Fruit fly (Drosophila melanogaster): Measurements from ENCODE around the gene mts.

mts gene

dm6 chr2L:7809699-7810088, 17.8 kb upstream of the mts start:
- TF ChIP-seq ss (GFP tag; optimal IDR thresholded peaks at IDR 0.05), result peak in 1 of 2 experiments; percentile 48
- no peak for TF ChIP-seq Eip75B (GFP tag; optimal IDR thresholded peaks at IDR 0.05)
- TF ChIP-seq topi (GFP tag; optimal IDR thresholded peaks at IDR 0.05), result peak; percentile 18
- TF ChIP-seq Lpt (GFP tag; optimal IDR thresholded peaks at IDR 0.05), result peak; percentile 38
- TF ChIP-seq spab (GFP tag; optimal IDR thresholded peaks at IDR 0.05), result no peak
- TF ChIP-seq CG6808 (GFP tag; optimal IDR thresholded peaks at IDR 0.05), result no peak
- peak; percentile 39 for TF ChIP-seq CG1621 (tag; optimal IDR thresholded peaks at IDR 0.05)
- TF ChIP-seq Sox15 (GFP tag; optimal IDR thresholded peaks at IDR 0.05), result no peak
- peak; percentile 3 for TF ChIP-seq esn (GFP tag; optimal IDR thresholded peaks at IDR 0.05)
- TF ChIP-seq CG6854 (GFP tag; optimal IDR thresholded peaks at IDR 0.05), result peak; percentile 71
- TF ChIP-seq vri (GFP tag; optimal IDR thresholded peaks at IDR 0.05), result peak; percentile 76
- no peak for TF ChIP-seq Met (GFP tag; optimal IDR thresholded peaks at IDR 0.05)
- TF ChIP-seq Sox14 (GFP tag; optimal IDR thresholded peaks at IDR 0.05), result peak; percentile 35
- no peak for TF ChIP-seq Hr4 (GFP tag; optimal IDR thresholded peaks at IDR 0.05)
- TF ChIP-seq Eip93F (GFP tag; optimal IDR thresholded peaks at IDR 0.05), result no peak
- TF ChIP-seq CG6792 (GFP tag; optimal IDR thresholded peaks at IDR 0.05), result no peak
- no peak for TF ChIP-seq CG3919 (GFP tag; optimal IDR thresholded peaks at IDR 0.05)
- no peak for TF ChIP-seq Ets96B (tag; optimal IDR thresholded peaks at IDR 0.05)
- TF ChIP-seq lz (GFP tag; optimal IDR thresholded peaks at IDR 0.05), result peak; percentile 2
- TF ChIP-seq CG11902 (GFP tag; optimal IDR thresholded peaks at IDR 0.05), result no peak
- TF ChIP-seq CG11294 (GFP tag; IDR thresholded peaks at IDR 0.05), result no peak
- TF ChIP-seq CG3032 (tag; optimal IDR thresholded peaks at IDR 0.05), result peak; percentile 11
- TF ChIP-seq eg (GFP tag; IDR thresholded peaks at IDR 0.05), result peak; percentile 44; the same call in 2 of the 3 replicates
- TF ChIP-seq Blimp-1 (GFP tag; optimal IDR thresholded peaks at IDR 0.05), result no peak
- no peak for TF ChIP-seq Ets21C (GFP tag; optimal IDR thresholded peaks at IDR 0.05)
- peak; percentile 93 for TF ChIP-seq fkh (GFP tag; optimal IDR thresholded peaks at IDR 0.05)
- TF ChIP-seq CG15336 (GFP tag; IDR thresholded peaks at IDR 0.05), result peak; percentile 34; the same call in 1 of the 2 replicates
- peak; percentile 73 for TF ChIP-seq Eip78C (GFP tag)
- TF ChIP-seq Gug (GFP tag; IDR thresholded peaks at IDR 0.05), result peak; percentile 20; the same call in 1 of the 2 replicates
- no peak for TF ChIP-seq CG4318 (GFP tag; optimal IDR thresholded peaks at IDR 0.05)
- no peak for TF ChIP-seq CG9139 (GFP tag; optimal IDR thresholded peaks at IDR 0.05)
- no peak for TF ChIP-seq CG6276 (GFP tag; optimal IDR thresholded peaks at IDR 0.05)
- no peak for TF ChIP-seq CG8319 (GFP tag; optimal IDR thresholded peaks at IDR 0.05)
- TF ChIP-seq dac (GFP tag; optimal IDR thresholded peaks at IDR 0.05), result no peak
- peak; percentile 38; the same call in 2 of the 3 replicates for TF ChIP-seq CG8119 (GFP tag; IDR thresholded peaks at IDR 0.05)
- no peak for TF ChIP-seq cyc (GFP tag; optimal IDR thresholded peaks at IDR 0.05)
- TF ChIP-seq dsx (GFP tag; optimal IDR thresholded peaks at IDR 0.05; ENCODE audit: poor library complexity, severe bottlenecking), result no peak
- no peak for TF ChIP-seq CG10631 (GFP tag; optimal IDR thresholded peaks at IDR 0.05)
- no peak for TF ChIP-seq Hr39 (GFP tag; optimal IDR thresholded peaks at IDR 0.05)
- TF ChIP-seq achi (GFP tag; optimal IDR thresholded peaks at IDR 0.05), result no peak
- TF ChIP-seq salr (GFP tag; optimal IDR thresholded peaks at IDR 0.05), result no peak
- TF ChIP-seq CG6163 (GFP tag; IDR thresholded peaks at IDR 0.05), result no peak; the same call in 2 of the 3 replicates

- TF ChIP-seq dsx (GFP tag; optimal IDR thresholded peaks at IDR 0.05; ENCODE audit: poor library complexity, severe bottlenecking), result peak; percentile 1
- peak; percentile 10 for TF ChIP-seq CG9139 (GFP tag; optimal IDR thresholded peaks at IDR 0.05)
- no peak for TF ChIP-seq Eip78C (GFP tag)
- peak; percentile 43; the same call in 2 of the 3 replicates for TF ChIP-seq CG6163 (GFP tag; IDR thresholded peaks at IDR 0.05)
- no peak for TF ChIP-seq Sox15 (GFP tag; optimal IDR thresholded peaks at IDR 0.05)
- TF ChIP-seq Hr4 (GFP tag; optimal IDR thresholded peaks at IDR 0.05), result no peak
- TF ChIP-seq fd59A (GFP tag; optimal IDR thresholded peaks at IDR 0.05), result no peak
- TF ChIP-seq CG11902 (GFP tag; optimal IDR thresholded peaks at IDR 0.05), result no peak
- no peak for TF ChIP-seq fd85E (GFP tag; optimal IDR thresholded peaks at IDR 0.05)
- peak; percentile 29 for TF ChIP-seq CG3919 (GFP tag; optimal IDR thresholded peaks at IDR 0.05)
- TF ChIP-seq lz (GFP tag; optimal IDR thresholded peaks at IDR 0.05), result no peak
- no peak for TF ChIP-seq esn (GFP tag; optimal IDR thresholded peaks at IDR 0.05)
- TF ChIP-seq CG1621 (tag; optimal IDR thresholded peaks at IDR 0.05), result peak; percentile 95
- TF ChIP-seq net (GFP tag; optimal IDR thresholded peaks at IDR 0.05), result no peak
- TF ChIP-seq CG32006 (GFP tag; optimal IDR thresholded peaks at IDR 0.05), result no peak
- no peak for TF ChIP-seq Ets96B (tag; optimal IDR thresholded peaks at IDR 0.05)
- TF ChIP-seq CG6854 (GFP tag; optimal IDR thresholded peaks at IDR 0.05), result peak; percentile 9
- no peak for TF ChIP-seq CG8319 (GFP tag; optimal IDR thresholded peaks at IDR 0.05)
- peak; percentile 51 for TF ChIP-seq Sox102F (GFP tag; optimal IDR thresholded peaks at IDR 0.05)
- TF ChIP-seq Met (GFP tag; optimal IDR thresholded peaks at IDR 0.05), result no peak
- TF ChIP-seq CG34406 (GFP tag; optimal IDR thresholded peaks at IDR 0.05), result no peak
Observed at dm6 chr2L:7810519-7810918, 16.9 kb upstream of the mts start, which contains the start of gene Cdc14. Gene Cdc14 (minus strand): TSS chr2L:7810703.
